Fruit fly (Drosophila melanogaster): ENCODE data around the gene CG7059.

The CG7059 gene

DNA sequence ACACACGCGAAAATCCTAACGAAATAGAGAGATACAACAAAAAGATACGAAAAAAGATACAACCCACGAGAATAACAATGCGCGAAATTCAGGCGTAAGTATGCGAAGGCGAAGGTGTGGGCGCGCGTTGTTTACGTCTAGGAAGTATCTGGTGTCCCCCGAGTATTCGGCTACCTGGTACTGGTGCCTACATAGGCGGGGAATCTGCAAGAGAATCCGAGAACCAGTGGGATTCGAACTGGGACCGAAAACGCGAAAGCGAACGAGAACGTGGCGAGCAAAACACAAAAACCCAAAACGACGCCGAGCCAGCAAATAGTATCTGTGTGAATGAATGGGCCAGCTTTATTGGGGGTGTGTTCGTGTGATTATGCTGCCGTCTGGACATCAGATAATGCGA is 529 bp downstream of the CG7059 start (continued):
- TF ChIP-seq CG11695 (GFP tag; IDR thresholded peaks at IDR 0.05) (no peak), pho (GFP tag; optimal IDR thresholded peaks at IDR 0.05) (no peak), CG30431 (GFP tag; optimal IDR thresholded peaks at IDR 0.05) (no peak), br (optimal IDR thresholded peaks at IDR 0.05) (no peak), tll (GFP tag; optimal IDR thresholded peaks at IDR 0.05) (no peak), CG12744 (GFP tag; optimal IDR thresholded peaks at IDR 0.05) (no peak), sob (GFP tag; IDR thresholded peaks at IDR 0.05) (no peak), CG7372 (GFP tag; IDR thresholded peaks at IDR 0.05) (no peak), Nf-YA (GFP tag; IDR thresholded peaks at IDR 0.05) (no peak), Mad (GFP tag; optimal IDR thresholded peaks at IDR 0.05) (no peak), ham (GFP tag; IDR thresholded peaks at IDR 0.05) (no peak), sc (optimal IDR thresholded peaks at IDR 0.05) (no peak), sc (GFP tag; optimal IDR thresholded peaks at IDR 0.05) (no peak), CG8388 (GFP tag; optimal IDR thresholded peaks at IDR 0.05) (no peak), Xbp1 (GFP tag; optimal IDR thresholded peaks at IDR 0.05) (no peak), sima (GFP tag; optimal IDR thresholded peaks at IDR 0.05) (no peak), h (optimal IDR thresholded peaks at IDR 0.05) (no peak), cato (GFP tag; optimal IDR thresholded peaks at IDR 0.05; ENCODE audit: borderline replicate concordance) (no peak), CG42726 (GFP tag; IDR thresholded peaks at IDR 0.05; ENCODE audit: partially characterized antibody) (no peak), CG10321 (GFP tag; IDR thresholded peaks at IDR 0.05) (no peak), CG10543 (GFP tag; optimal IDR thresholded peaks at IDR 0.05) (peak; percentile 3), CG8359 (GFP tag; optimal IDR thresholded peaks at IDR 0.05; ENCODE audit: borderline replicate concordance) (no peak), CG7963 (GFP tag; IDR thresholded peaks at IDR 0.05; ENCODE audit: partially characterized antibody) (no peak), Doc3 (GFP tag; IDR thresholded peaks at IDR 0.05; ENCODE audit: partially characterized antibody) (no peak), CG3847 (GFP tag; IDR thresholded peaks at IDR 0.05) (no peak), B-H1 (GFP tag; IDR thresholded peaks at IDR 0.05) (no peak), CG12104 (GFP tag; optimal IDR thresholded peaks at IDR 0.05) (no peak), CG1603 (tag; optimal IDR thresholded peaks at IDR 0.05) (no peak), Abd-B (GFP tag; optimal IDR thresholded peaks at IDR 0.05) (no peak), CG2120 (GFP tag; optimal IDR thresholded peaks at IDR 0.05) (no peak), CG13894 (tag; optimal IDR thresholded peaks at IDR 0.05) (peak; percentile 92)

DNA sequence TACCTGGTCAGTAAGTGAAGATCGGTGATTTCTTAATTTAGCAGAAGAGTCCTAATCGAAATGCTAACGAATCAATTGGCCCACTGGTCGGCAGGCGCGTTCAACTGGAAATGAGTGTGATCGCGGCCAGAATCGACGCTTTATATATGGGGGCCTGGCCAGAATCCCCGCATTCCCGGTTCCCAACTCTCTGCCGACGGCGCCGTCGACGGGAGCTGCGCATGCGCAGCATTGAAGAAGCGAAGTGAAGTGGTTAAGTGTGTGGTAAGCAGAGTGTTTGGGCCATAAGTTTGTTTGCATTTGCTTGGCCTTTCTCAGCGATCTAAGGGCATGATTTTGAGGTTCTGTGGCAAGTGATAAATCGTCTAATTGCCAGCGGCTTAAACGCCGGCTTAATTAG is 4.4 kb downstream of the CG7059 start, which contains the start of gene CG13857:
TSS of gene CG13857 (minus strand) at position 101 of the 400 bp plus-strand sequence.
- TF ChIP-seq CG18476 (GFP tag; optimal IDR thresholded peaks at IDR 0.05) (no peak), lbe (GFP tag; optimal IDR thresholded peaks at IDR 0.05) (no peak), CG15601 (tag; optimal IDR thresholded peaks at IDR 0.05) (no peak), Drgx (GFP tag; IDR thresholded peaks at IDR 0.05) (no peak), row (GFP tag; IDR thresholded peaks at IDR 0.05) (no peak), CG2120 (GFP tag; optimal IDR thresholded peaks at IDR 0.05) (no peak)

DNA sequence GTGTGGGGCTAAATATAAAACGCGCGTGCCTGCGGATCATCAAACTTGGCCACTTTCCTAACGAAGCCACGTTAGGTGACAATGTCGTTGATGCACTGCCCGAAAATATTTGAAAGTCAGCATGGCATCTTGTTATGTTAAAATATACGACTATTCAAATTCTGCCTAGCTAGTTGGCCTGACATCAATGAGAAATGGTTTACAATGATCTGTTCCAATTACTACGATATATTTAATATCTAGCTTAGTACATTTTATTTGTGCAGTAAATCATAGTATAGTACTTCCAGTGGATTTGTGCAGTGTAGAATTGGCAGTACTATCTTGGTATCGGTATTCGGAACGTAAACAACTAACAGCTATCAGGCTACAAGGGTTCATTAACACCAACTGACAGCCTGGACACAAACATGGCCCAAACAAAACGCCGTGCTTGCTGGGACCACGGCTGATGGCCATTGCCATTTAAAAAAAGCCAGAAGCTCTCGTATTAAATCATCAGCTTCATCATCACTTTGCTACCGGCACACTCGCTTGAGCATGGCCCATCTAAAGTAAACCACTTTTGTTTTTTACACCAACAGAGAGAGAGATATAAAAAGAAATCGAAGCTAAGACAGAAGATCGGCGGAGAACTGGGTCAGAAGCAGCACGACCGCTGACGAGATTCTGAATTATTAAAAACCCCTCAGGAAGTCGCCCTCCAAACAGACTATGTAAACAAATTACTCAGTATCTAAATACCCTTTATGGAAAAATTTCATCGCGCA is 6.0 kb downstream of the CG7059 start:
- peak; percentile 58 for TF ChIP-seq Med (GFP tag)
- TF ChIP-seq CG3065 (GFP tag; optimal IDR thresholded peaks at IDR 0.05) = no peak
- no peak for TF ChIP-seq Nf-YC (tag; optimal IDR thresholded peaks at IDR 0.05)
- no peak for TF ChIP-seq lilli (GFP tag; optimal IDR thresholded peaks at IDR 0.05)
- no peak for TF ChIP-seq pan (optimal IDR thresholded peaks at IDR 0.05)
- TF ChIP-seq pan (GFP tag; optimal IDR thresholded peaks at IDR 0.05 in 1 of 2, IDR thresholded peaks at IDR 0.05 in 1 of 2) = no peak
- no peak for TF ChIP-seq trh (GFP tag; optimal IDR thresholded peaks at IDR 0.05)
- no peak for TF ChIP-seq HmgZ (tag; optimal IDR thresholded peaks at IDR 0.05)
- TF ChIP-seq Blimp-1 (GFP tag; optimal IDR thresholded peaks at IDR 0.05) = peak; percentile 52
- TF ChIP-seq Ets65A (GFP tag) = peak; percentile 74
- TF ChIP-seq Hmr (GFP tag; optimal IDR thresholded peaks at IDR 0.05) = no peak
- TF ChIP-seq CG9876 (GFP tag; optimal IDR thresholded peaks at IDR 0.05) = no peak
- TF ChIP-seq Dad (GFP tag; optimal IDR thresholded peaks at IDR 0.05) = no peak
- no peak for TF ChIP-seq da (GFP tag; optimal IDR thresholded peaks at IDR 0.05)
- TF ChIP-seq CG16779 (GFP tag; IDR thresholded peaks at IDR 0.05) = no peak
